Fruit fly (Drosophila melanogaster) whole organism, embryonic: ENCODE data around the gene CG18473.

Source experiments
- Abd-B ChIP-seq: fragments of 200-800 bp; sonication (Bioruptor generic); optimal IDR thresholded peaks from 2 replicates; lab custom pipeline; 2018; ENCODE audit warnings: missing biosample characterization, mild to moderate bottlenecking, missing genetic modification characterization, moderate library complexity
- Adf1 ChIP-seq: fragments of 200-800 bp; sonication (Bioruptor generic); IDR thresholded peaks from 2 replicates; pipeline ENCODE4 v1.3.6; 2022; ENCODE audit warnings: missing biosample characterization, missing genetic modification characterization
- Aef1 ChIP-seq: fragments of 200-800 bp; sonication (Bioruptor generic); IDR thresholded peaks from 3 replicates; pipeline ENCODE4 v1.3.6; 2022; ENCODE audit warnings: missing biosample characterization, missing genetic modification characterization
- Atf6 ChIP-seq: fragments of 200-800 bp; sonication (Bioruptor generic); IDR thresholded peaks from 2 replicates; pipeline ENCODE4 v1.3.6; 2022; ENCODE audit warnings: missing biosample characterization, missing genetic modification characterization
- Blimp-1 ChIP-seq: fragments of 200-800 bp; sonication (Bioruptor generic); optimal IDR thresholded peaks from 3 replicates; lab custom pipeline; 2018; ENCODE audit warnings: missing biosample characterization, missing genetic modification characterization, mild to moderate bottlenecking, moderate library complexity, missing genetic modification reagents
- CG10366 ChIP-seq: fragments of 200-800 bp; sonication (Bioruptor generic); IDR thresholded peaks from 2 replicates; pipeline ENCODE4 v1.3.6; 2022; ENCODE audit warnings: missing biosample characterization, missing genetic modification characterization
- CG11504 ChIP-seq: fragments of 200-800 bp; sonication (Bioruptor generic); optimal IDR thresholded peaks from 3 replicates; lab custom pipeline; 2019; ENCODE audit warnings: missing biosample characterization, mild to moderate bottlenecking, missing genetic modification characterization, moderate library complexity
- CG14710 ChIP-seq: fragments of 200-800 bp; sonication (Bioruptor generic); optimal IDR thresholded peaks from 3 replicates; lab custom pipeline; 2019; ENCODE audit warnings: missing biosample characterization, mild to moderate bottlenecking, missing genetic modification characterization, moderate library complexity
- CG17385 ChIP-seq: fragments of 200-800 bp; sonication (Bioruptor generic); optimal IDR thresholded peaks from 3 replicates; lab custom pipeline; 2018; ENCODE audit warnings: missing biosample characterization, mild to moderate bottlenecking, missing genetic modification characterization
- CG17612 ChIP-seq: fragments of 200-800 bp; sonication (Bioruptor generic); IDR thresholded peaks from 2 replicates; pipeline ENCODE4 v1.3.6; 2022; ENCODE audit warnings: missing biosample characterization, missing genetic modification characterization
- CG17829 ChIP-seq: fragments of 200-800 bp; optimal IDR thresholded peaks from 2 replicates; lab custom pipeline; 2019; ENCODE audit warnings: missing biosample characterization, mild to moderate bottlenecking, missing genetic modification characterization, moderate library complexity
- CG3281 ChIP-seq: fragments of 200-800 bp; sonication (Bioruptor generic); optimal IDR thresholded peaks from 3 replicates; lab custom pipeline; 2017; ENCODE audit warnings: missing biosample characterization, mild to moderate bottlenecking, missing genetic modification characterization
- CG34224 ChIP-seq: fragments of 200-800 bp; sonication (Bioruptor generic); IDR thresholded peaks from 3 replicates; pipeline ENCODE4 v1.3.6; 2022; ENCODE audit warnings: missing biosample characterization, missing genetic modification characterization; ENCODE audit not compliant: partially characterized antibody
- CG3726 ChIP-seq: fragments of 200-800 bp; sonication (Bioruptor generic); IDR thresholded peaks from 3 replicates; pipeline ENCODE4, ENCODE4 v1.3.6; 2022; ENCODE audit warnings: missing biosample characterization, missing genetic modification characterization
- CG3838 ChIP-seq: fragments of 200-800 bp; sonication (Bioruptor generic); optimal IDR thresholded peaks from 3 replicates; lab custom pipeline; 2016; ENCODE audit warnings: missing biosample characterization, missing genetic modification characterization
- CG6654 ChIP-seq: fragments of 200-800 bp; sonication (Bioruptor generic); optimal IDR thresholded peaks from 2 replicates; lab custom pipeline; 2017; ENCODE audit warnings: missing biosample characterization, mild to moderate bottlenecking, missing genetic modification characterization
- CG7928 ChIP-seq: fragments of 200-800 bp; sonication (Bioruptor generic); optimal IDR thresholded peaks from 2 replicates; lab custom pipeline; 2017; ENCODE audit warnings: missing biosample characterization, mild to moderate bottlenecking, missing genetic modification characterization
- Deaf1 ChIP-seq: fragments of 200-800 bp; optimal IDR thresholded peaks from 3 replicates; lab custom pipeline; 2019; ENCODE audit warnings: missing biosample characterization, mild to moderate bottlenecking, missing genetic modification characterization, moderate library complexity
- Dll ChIP-seq: fragments of 200-800 bp; sonication (Bioruptor generic); IDR thresholded peaks from 4 replicates; pipeline ENCODE4 v1.3.6; 2022; ENCODE audit warnings: missing biosample characterization, missing genetic modification characterization; ENCODE audit not compliant: partially characterized antibody
- Fer3 ChIP-seq: fragments of 200-800 bp; sonication (Bioruptor generic); optimal IDR thresholded peaks from 2 replicates; lab custom pipeline; 2018; ENCODE audit warnings: missing biosample characterization, mild to moderate bottlenecking, missing genetic modification characterization, moderate library complexity
- HLH4C ChIP-seq: fragments of 200-800 bp; sonication (Bioruptor generic); IDR thresholded peaks from 3 replicates; pipeline ENCODE4 v1.3.6; 2022; ENCODE audit warnings: missing biosample characterization, missing genetic modification characterization; ENCODE audit not compliant: partially characterized antibody
- HLH54F ChIP-seq: fragments of 200-800 bp; sonication (Bioruptor generic); optimal IDR thresholded peaks from 3 replicates; lab custom pipeline; 2016; ENCODE audit warnings: missing biosample characterization, missing genetic modification characterization
- Hmx ChIP-seq: fragments of 200-800 bp; sonication (Bioruptor generic); optimal IDR thresholded peaks from 2 replicates; lab custom pipeline; 2016; ENCODE audit warnings: missing biosample characterization, missing genetic modification characterization
- Hr3 ChIP-seq: fragments of 200-800 bp; sonication (Bioruptor generic); optimal IDR thresholded peaks from 3 replicates; lab custom pipeline; 2016; ENCODE audit warnings: missing biosample characterization, missing genetic modification characterization
- Lhr ChIP-seq: fragments of 200-800 bp; sonication (Bioruptor generic); optimal IDR thresholded peaks from 3 replicates; lab custom pipeline; 2017; ENCODE audit warnings: mild to moderate bottlenecking, missing biosample characterization, missing genetic modification reagents, missing genetic modification characterization
- Mes4 ChIP-seq: fragments of 200-800 bp; sonication (Bioruptor generic); optimal IDR thresholded peaks from 2 replicates; lab custom pipeline; 2016; ENCODE audit warnings: missing biosample characterization, missing genetic modification characterization
- Sox102F ChIP-seq: fragments of 200-800 bp; sonication (Bioruptor generic); optimal IDR thresholded peaks from 2 replicates; lab custom pipeline; 2018; ENCODE audit warnings: missing biosample characterization, mild to moderate bottlenecking, missing genetic modification characterization, moderate library complexity
- Ssrp ChIP-seq: fragments of 200-800 bp; sonication (Bioruptor generic); optimal IDR thresholded peaks from 2 replicates; lab custom pipeline; 2018; ENCODE audit warnings: missing biosample characterization, mild to moderate bottlenecking, missing genetic modification characterization, moderate library complexity
- bbx ChIP-seq: fragments of 200-800 bp; sonication (Bioruptor generic); IDR thresholded peaks from 2 replicates; pipeline ENCODE4 v1.3.6; 2022; ENCODE audit warnings: missing biosample characterization, missing genetic modification characterization; ENCODE audit not compliant: partially characterized antibody
- bsh ChIP-seq, 2 experiments: fragments of 200-800 bp; sonication (Bioruptor generic); optimal IDR thresholded peaks; 2 replicates each; lab custom pipeline; 2017 to 2018; ENCODE audit warnings: mild to moderate bottlenecking in 2 of 2, missing biosample characterization in 2 of 2, missing genetic modification characterization in 2 of 2, moderate library complexity in 1 of 2
- cad ChIP-seq: fragments of >200 bp; optimal IDR thresholded peaks from 2 replicates; lab custom pipeline; 2017; ENCODE audit warnings: missing biosample characterization, missing genetic modification characterization
- ci ChIP-seq: fragments of 200-800 bp; sonication (Bioruptor generic); IDR thresholded peaks from 3 replicates; pipeline ENCODE4 v1.3.6; 2022; ENCODE audit warnings: missing biosample characterization, missing genetic modification characterization
- crol ChIP-seq: fragments of 200-800 bp; sonication (Bioruptor generic); IDR thresholded peaks from 2 replicates; pipeline ENCODE4 v1.3.6; 2022; ENCODE audit warnings: missing biosample characterization, missing genetic modification characterization
- disco-r ChIP-seq: fragments of 200-800 bp; sonication (Bioruptor generic); optimal IDR thresholded peaks from 2 replicates; lab custom pipeline; 2016; ENCODE audit warnings: missing biosample characterization, missing genetic modification characterization
- fru ChIP-seq: fragments of >200 bp; optimal IDR thresholded peaks from 2 replicates; lab custom pipeline; 2017
- fu2 ChIP-seq: fragments of 200-800 bp; sonication (Bioruptor generic); optimal IDR thresholded peaks from 2 replicates; lab custom pipeline; 2016; ENCODE audit warnings: missing biosample characterization, missing genetic modification characterization
- her ChIP-seq: fragments of 200-800 bp; sonication (Bioruptor generic); optimal IDR thresholded peaks from 2 replicates; lab custom pipeline; 2016; ENCODE audit warnings: missing biosample characterization, missing genetic modification characterization
- ken ChIP-seq: fragments of 200-800 bp; sonication (Bioruptor generic); IDR thresholded peaks from 3 replicates; pipeline ENCODE4 v1.3.6; 2022; ENCODE audit warnings: missing biosample characterization, missing genetic modification characterization
- lola ChIP-seq, 3 experiments: fragments of >200 bp in 2 of 3; fragments of 200-800 bp in 1 of 3; sonication (Bioruptor generic) in 1 of 3; optimal IDR thresholded peaks; 2 replicates each; lab custom pipeline; 2017 to 2019; ENCODE audit warnings: missing biosample characterization in 3 of 3, missing genetic modification characterization in 3 of 3, mild to moderate bottlenecking in 1 of 3, moderate library complexity in 1 of 3
- oc ChIP-seq: fragments of 200-800 bp; sonication (Bioruptor generic); optimal IDR thresholded peaks from 2 replicates; lab custom pipeline; 2018; ENCODE audit warnings: missing biosample characterization, mild to moderate bottlenecking, missing genetic modification characterization, moderate library complexity
- pros ChIP-seq: fragments of 200-800 bp; sonication (Bioruptor generic); optimal IDR thresholded peaks from 3 replicates; lab custom pipeline; 2019; ENCODE audit warnings: missing biosample characterization, mild to moderate bottlenecking, missing genetic modification characterization, moderate library complexity
- ro ChIP-seq: fragments of 200-800 bp; sonication (Bioruptor generic); IDR thresholded peaks from 2 replicates; pipeline ENCODE4 v1.3.6; 2022; ENCODE audit warnings: missing biosample characterization, missing genetic modification characterization
- scrt ChIP-seq: fragments of 200-800 bp; sonication (Bioruptor generic); optimal IDR thresholded peaks from 2 replicates; lab custom pipeline; 2018; ENCODE audit warnings: missing biosample characterization, mild to moderate bottlenecking, missing genetic modification characterization, moderate library complexity
- sisA ChIP-seq: fragments of 200-800 bp; sonication (Bioruptor generic); IDR thresholded peaks from 2 replicates; pipeline ENCODE4 v1.3.6; 2022; ENCODE audit warnings: missing biosample characterization, missing genetic modification characterization
- stc ChIP-seq: fragments of 200-800 bp; sonication (Bioruptor generic); IDR thresholded peaks from 2 replicates; pipeline ENCODE4 v1.3.6; 2022; ENCODE audit warnings: missing biosample characterization, missing genetic modification characterization
- ttk ChIP-seq: fragments of 200-800 bp; sonication (Bioruptor generic); IDR thresholded peaks from 2 replicates; pipeline ENCODE4 v2.1.2; 2022; ENCODE audit warnings: missing biosample characterization, missing genetic modification characterization
- unc-4 ChIP-seq: fragments of 200-800 bp; sonication (Bioruptor generic); IDR thresholded peaks from 2 replicates; pipeline ENCODE4 v1.3.6; 2022; ENCODE audit warnings: missing biosample characterization, missing genetic modification characterization; ENCODE audit not compliant: partially characterized antibody
- wdn ChIP-seq: fragments of 200-800 bp; sonication (Bioruptor generic); IDR thresholded peaks from 2 replicates; pipeline ENCODE4 v1.3.6; 2022; ENCODE audit warnings: missing biosample characterization, missing genetic modification characterization
- zfh1 ChIP-seq: fragments of 200-800 bp; sonication (Bioruptor generic); IDR thresholded peaks from 3 replicates; pipeline ENCODE4 v1.3.6; 2022; ENCODE audit warnings: missing biosample characterization, missing genetic modification characterization

CG18473 gene

dm6 chr3R:9340425-9341188, 22.5 kb upstream of the CG18473 start (continued):
- peak; percentile 72 for TF ChIP-seq CG6654 (GFP tag; lab: Kevin White, UChicago)
- peak; percentile 73 for TF ChIP-seq oc (tag; lab: Kevin White, UChicago)
- no peak for TF ChIP-seq Dll (GFP tag; lab: Robert Waterston, UW)
- peak; percentile 52; the same call in 1 of the 3 replicates for TF ChIP-seq ken (GFP tag; lab: Robert Waterston, UW)
- no peak for TF ChIP-seq crol (GFP tag; lab: Robert Waterston, UW)
- no peak for TF ChIP-seq unc-4 (GFP tag; lab: Robert Waterston, UW)
- TF ChIP-seq pros (GFP tag; lab: Kevin White, UChicago): no peak
- peak; percentile 74 for TF ChIP-seq her
- TF ChIP-seq Sox102F (GFP tag; lab: Kevin White, UChicago): peak; percentile 92
- TF ChIP-seq stc (GFP tag; lab: Robert Waterston, UW): peak; percentile 86
- peak; percentile 77; the same call in 2 of the 3 replicates for TF ChIP-seq zfh1 (GFP tag; lab: Robert Waterston, UW)
- peak; percentile 90 for TF ChIP-seq Ssrp (tag; lab: Kevin White, UChicago)
- TF ChIP-seq Atf6 (GFP tag; lab: Robert Waterston, UW): peak; percentile 82
- TF ChIP-seq wdn (GFP tag; lab: Robert Waterston, UW): peak; percentile 63
- peak; percentile 85 for TF ChIP-seq Hr3 (GFP tag; lab: Kevin White, UChicago)
- no peak for TF ChIP-seq fru (lab: Kevin White, UChicago)
- no peak; the same call in 2 of the 3 replicates for TF ChIP-seq CG3726
- peak; percentile 91 for TF ChIP-seq CG14710
- peak in 1 of 3 experiments; percentile 89 for TF ChIP-seq lola (GFP tag; optimal IDR thresholded peaks at IDR 0.05; lab: Kevin White, UChicago)
- TF ChIP-seq Adf1 (GFP tag; lab: Robert Waterston, UW): peak; percentile 47
- TF ChIP-seq fu2 (GFP tag; lab: Kevin White, UChicago): peak; percentile 56
- TF ChIP-seq CG17829 (tag; lab: Kevin White, UChicago): peak; percentile 93
- no peak for TF ChIP-seq cad (GFP tag; lab: Kevin White, UChicago)
- TF ChIP-seq CG11504 (tag; lab: Kevin White, UChicago): peak; percentile 94
- TF ChIP-seq bbx (GFP tag; lab: Robert Waterston, UW): no peak
- TF ChIP-seq sisA: peak; percentile 77
- TF ChIP-seq ro (GFP tag; lab: Robert Waterston, UW): peak; percentile 62
- peak; percentile 73 for TF ChIP-seq Abd-B (GFP tag; lab: Kevin White, UChicago)
- peak; percentile 48 for TF ChIP-seq CG3838 (GFP tag; lab: Kevin White, UChicago)
- TF ChIP-seq ttk (GFP tag; lab: Robert Waterston, UW): peak; percentile 62
- no peak for TF ChIP-seq CG34224
- TF ChIP-seq CG7928 (GFP tag; lab: Kevin White, UChicago): peak; percentile 59
- TF ChIP-seq scrt: peak; percentile 86
- peak; percentile 80 for TF ChIP-seq Aef1 (GFP tag; lab: Robert Waterston, UW)
- TF ChIP-seq CG17385: peak; percentile 89
- peak; percentile 74 for TF ChIP-seq Deaf1 (tag; lab: Kevin White, UChicago)
- TF ChIP-seq CG3281 (GFP tag; lab: Kevin White, UChicago): peak; percentile 95
- TF ChIP-seq Blimp-1 (GFP tag; lab: Kevin White, UChicago): peak; percentile 83
- TF ChIP-seq Fer3 (tag; lab: Kevin White, UChicago): peak; percentile 79
- TF ChIP-seq CG10366: peak; percentile 68
- peak; percentile 75 to 86 for TF ChIP-seq bsh (GFP tag; optimal IDR thresholded peaks at IDR 0.05; lab: Kevin White, UChicago)
- TF ChIP-seq ci (GFP tag; lab: Robert Waterston, UW): peak; percentile 79; the same call in 2 of the 3 replicates
- no peak for TF ChIP-seq Mes4 (GFP tag; lab: Kevin White, UChicago)
- peak; percentile 59 for TF ChIP-seq Lhr (GFP tag; lab: Kevin White, UChicago)
- no peak for TF ChIP-seq HLH4C (GFP tag; lab: Robert Waterston, UW)
- TF ChIP-seq disco-r (GFP tag; lab: Kevin White, UChicago): peak; percentile 19
- peak; percentile 80 for TF ChIP-seq HLH54F (GFP tag; lab: Kevin White, UChicago)
- TF ChIP-seq CG17612: peak; percentile 67
- TF ChIP-seq Hmx: no peak
